Worm (Caenorhabditis elegans): ENCODE data around the gene nspc-20.

DNA sequence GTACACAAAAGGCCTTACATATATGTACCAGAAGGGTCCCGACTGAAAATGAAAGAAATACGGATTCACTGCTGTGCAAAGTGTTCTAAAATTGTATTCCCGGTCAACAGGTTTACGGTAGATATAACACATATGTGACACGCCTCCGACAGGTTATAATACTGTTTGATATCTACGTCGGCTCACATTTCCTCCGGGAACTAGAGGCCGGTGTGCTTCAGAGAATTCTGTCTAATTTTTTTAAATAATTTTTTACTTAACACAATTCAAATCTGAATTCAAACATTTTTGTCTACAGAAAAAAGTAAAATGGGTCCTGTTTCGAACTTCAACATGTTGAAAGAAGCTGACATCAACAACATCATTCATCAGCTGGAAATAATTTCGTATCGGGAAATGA lies 13.2 kb upstream of the nspc-20 start, which contains the start of gene T24C2.3:
- TF ChIP-seq pha-4 (tag; optimal IDR thresholded peaks at IDR 0.05) (no peak), ref-2 (tag; optimal IDR thresholded peaks at IDR 0.05) (no peak), pqm-1 (tag; optimal IDR thresholded peaks at IDR 0.05) (no peak), pag-3 (tag; optimal IDR thresholded peaks at IDR 0.05; ENCODE audit: borderline replicate concordance) (no peak), elt-2 (tag; optimal IDR thresholded peaks at IDR 0.05) (no peak), pax-1 (tag; optimal IDR thresholded peaks at IDR 0.05) (no peak), hlh-30 (tag; optimal IDR thresholded peaks at IDR 0.05; ENCODE audit: insufficient read depth) (no peak), K02D7.2 (tag; optimal IDR thresholded peaks at IDR 0.05) (no peak), syd-9 (tag; optimal IDR thresholded peaks at IDR 0.05) (no peak), nhr-11 (tag; optimal IDR thresholded peaks at IDR 0.05) (no peak), ceh-18 (tag; optimal IDR thresholded peaks at IDR 0.05) (no peak), unc-3 (GFP tag; conservative IDR thresholded peaks at IDR 0.05) (no peak), unc-3 (tag; optimal IDR thresholded peaks at IDR 0.05) (no peak), fax-1 (tag; optimal IDR thresholded peaks at IDR 0.05) (no peak), ama-1 (optimal IDR thresholded peaks at IDR 0.05) (no peak)
